Fruit fly (Drosophila melanogaster): ENCODE results near the gene shf.

DNA sequence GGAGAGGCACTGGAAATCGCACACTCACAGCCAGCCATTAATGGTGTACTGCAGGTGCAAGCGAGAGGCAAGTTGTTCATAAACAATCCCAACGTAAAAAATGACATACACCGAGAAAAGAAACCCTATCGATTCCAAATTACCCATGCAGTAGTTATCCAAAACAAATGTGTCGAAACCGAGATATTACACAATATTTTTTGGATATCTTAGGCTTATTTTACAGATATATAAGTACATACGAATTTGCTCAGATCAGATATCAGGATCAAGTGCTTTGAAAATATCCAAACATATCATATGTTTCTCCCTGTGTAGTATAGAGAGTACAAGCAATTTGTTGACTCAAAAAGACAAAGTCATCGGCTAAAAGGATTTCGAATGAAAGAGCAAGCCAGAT lies 2.1 kb downstream of the shf start:
- peak; percentile 86 for TF ChIP-seq CG4496 (GFP tag; IDR thresholded peaks at IDR 0.05)
- peak; percentile 78 for TF ChIP-seq Snoo (tag; optimal IDR thresholded peaks at IDR 0.05)
- TF ChIP-seq fd96Ca (GFP tag; IDR thresholded peaks at IDR 0.05), result peak; percentile 57; the same call in 2 of the 3 replicates
- peak; percentile 86 for TF ChIP-seq CG8301 (tag; optimal IDR thresholded peaks at IDR 0.05)
- TF ChIP-seq CG10348 (GFP tag; IDR thresholded peaks at IDR 0.05), result no peak
- TF ChIP-seq Ets98B (GFP tag; IDR thresholded peaks at IDR 0.05), result peak; percentile 60
- peak; percentile 88 for TF ChIP-seq Pif1A (GFP tag; optimal IDR thresholded peaks at IDR 0.05)
- no peak for TF ChIP-seq EcR (GFP tag; optimal IDR thresholded peaks at IDR 0.05)
